Fruit fly (Drosophila melanogaster) whole organism, prepupa: ENCODE results near the gene Rab19.

ENCODE experiments used
- Met ChIP-seq: fragments of 200-800 bp; sonication (Bioruptor generic); optimal IDR thresholded peaks from 3 replicates; lab custom pipeline; 2016; ENCODE audit warnings: missing biosample characterization, missing genetic modification characterization
- acj6 ChIP-seq: fragments of 200-800 bp; sonication (Bioruptor generic); optimal IDR thresholded peaks from 3 replicates; lab custom pipeline; 2016; ENCODE audit warnings: missing biosample characterization, missing genetic modification characterization
- salr ChIP-seq, 2 experiments: fragments of 200-800 bp; sonication (Bioruptor generic); optimal IDR thresholded peaks; 3 replicates each; lab custom pipeline; 2016 to 2018; ENCODE audit warnings: missing biosample characterization in 2 of 2, missing genetic modification characterization in 2 of 2, mild to moderate bottlenecking in 1 of 2

- TF ChIP-seq salr (GFP tag; optimal IDR thresholded peaks at IDR 0.05; lab: Kevin White, UChicago) (no peak), acj6 (no peak), Met (GFP tag; lab: Kevin White, UChicago) (no peak)
Observed at dm6 chr3L:8331414-8331813, 34.6 kb downstream of the Rab19 start.
